Fruit fly (Drosophila melanogaster): ENCODE results near the gene Myo31DF.
A peak's percentile ranks its signal among the peaks of the same experiment; 100 is the strongest.

Gene Myo31DF

dm6 chr2L:10544421-10545120 is 38.0 kb upstream of the Myo31DF start, which contains the start of gene Trim9:
TSS of gene Trim9 (plus strand) at chr2L:10544883.
- no peak for TF ChIP-seq CG11617 (GFP tag; optimal IDR thresholded peaks at IDR 0.05)
- peak; percentile 51 for TF ChIP-seq kay (GFP tag; ENCODE audit: borderline replicate concordance)

- TF ChIP-seq toe (GFP tag; optimal IDR thresholded peaks at IDR 0.05) (no peak), Mnt (GFP tag; optimal IDR thresholded peaks at IDR 0.05) (peak; percentile 39), bab1 (GFP tag; optimal IDR thresholded peaks at IDR 0.05) (no peak), CG7101 (tag; optimal IDR thresholded peaks at IDR 0.05) (peak; percentile 65), kay (GFP tag; ENCODE audit: borderline replicate concordance) (no peak), ovo (GFP tag; optimal IDR thresholded peaks at IDR 0.05) (no peak), CG11617 (GFP tag; optimal IDR thresholded peaks at IDR 0.05) (peak; percentile 28), cic (GFP tag; optimal IDR thresholded peaks at IDR 0.05) (no peak), CG14711 (tag; optimal IDR thresholded peaks at IDR 0.05) (no peak), pad (GFP tag; optimal IDR thresholded peaks at IDR 0.05) (no peak), CG1620 (GFP tag; optimal IDR thresholded peaks at IDR 0.05) (no peak), CG12768 (GFP tag; optimal IDR thresholded peaks at IDR 0.05) (no peak), Clk (GFP tag; optimal IDR thresholded peaks at IDR 0.05) (no peak), tj (GFP tag; optimal IDR thresholded peaks at IDR 0.05) (no peak)
Measured at dm6 chr2L:10543992-10544391, 37.4 kb upstream of the Myo31DF start.

- TF ChIP-seq Clk (GFP tag; optimal IDR thresholded peaks at IDR 0.05) (no peak), pad (GFP tag; optimal IDR thresholded peaks at IDR 0.05) (no peak), CG7045 (GFP tag; optimal IDR thresholded peaks at IDR 0.05) (no peak), cic (GFP tag; optimal IDR thresholded peaks at IDR 0.05) (no peak), Hr96 (GFP tag; optimal IDR thresholded peaks at IDR 0.05) (no peak), CG1620 (GFP tag; optimal IDR thresholded peaks at IDR 0.05) (no peak), bab1 (GFP tag; optimal IDR thresholded peaks at IDR 0.05) (no peak), Crg-1 (GFP tag; optimal IDR thresholded peaks at IDR 0.05) (no peak), CG5204 (GFP tag; optimal IDR thresholded peaks at IDR 0.05) (no peak), toe (GFP tag; optimal IDR thresholded peaks at IDR 0.05) (no peak), CG12768 (GFP tag; optimal IDR thresholded peaks at IDR 0.05) (no peak), CG14711 (tag; optimal IDR thresholded peaks at IDR 0.05) (no peak), CG7101 (tag; optimal IDR thresholded peaks at IDR 0.05) (no peak), tj (GFP tag; optimal IDR thresholded peaks at IDR 0.05) (no peak), ovo (GFP tag; optimal IDR thresholded peaks at IDR 0.05) (no peak), cnc (optimal IDR thresholded peaks at IDR 0.05) (no peak), CG33017 (tag; optimal IDR thresholded peaks at IDR 0.05) (no peak), kay (GFP tag; ENCODE audit: borderline replicate concordance) (no peak), CG11617 (GFP tag; optimal IDR thresholded peaks at IDR 0.05) (no peak)
Measured at dm6 chr2L:10543048-10543752, 36.6 kb upstream of the Myo31DF start.

dm6 chr2L:10539360-10539759 is 32.8 kb upstream of the Myo31DF start:
- no peak for TF ChIP-seq Mnt (GFP tag; optimal IDR thresholded peaks at IDR 0.05)
- no peak for TF ChIP-seq Hr96 (GFP tag; optimal IDR thresholded peaks at IDR 0.05)

- no peak for TF ChIP-seq CG33017 (tag; optimal IDR thresholded peaks at IDR 0.05)
- TF ChIP-seq cnc (optimal IDR thresholded peaks at IDR 0.05), result no peak
- no peak for TF ChIP-seq Mnt (GFP tag; optimal IDR thresholded peaks at IDR 0.05)
Measured at dm6 chr2L:10534022-10534421, 27.4 kb upstream of the Myo31DF start, which contains the start of gene CG18302. TSS of gene CG18302 (plus strand) at chr2L:10534322.

- TF ChIP-seq ovo (GFP tag; optimal IDR thresholded peaks at IDR 0.05) (no peak), Clk (GFP tag; optimal IDR thresholded peaks at IDR 0.05) (no peak), CG33017 (tag; optimal IDR thresholded peaks at IDR 0.05) (no peak), Crg-1 (GFP tag; optimal IDR thresholded peaks at IDR 0.05) (no peak), Mnt (GFP tag; optimal IDR thresholded peaks at IDR 0.05) (no peak), CG11617 (GFP tag; optimal IDR thresholded peaks at IDR 0.05) (no peak), CG12768 (GFP tag; optimal IDR thresholded peaks at IDR 0.05) (no peak), CG1620 (GFP tag; optimal IDR thresholded peaks at IDR 0.05) (no peak), cnc (optimal IDR thresholded peaks at IDR 0.05) (no peak), Hr96 (GFP tag; optimal IDR thresholded peaks at IDR 0.05) (no peak), kay (GFP tag; ENCODE audit: borderline replicate concordance) (no peak), cic (GFP tag; optimal IDR thresholded peaks at IDR 0.05) (no peak), CG7045 (GFP tag; optimal IDR thresholded peaks at IDR 0.05) (no peak)
Measured at dm6 chr2L:10531521-10531920, 24.9 kb upstream of the Myo31DF start, which contains the start of gene CG18301. TSS of gene CG18301 (plus strand) at chr2L:10531821.

- TF ChIP-seq CG7101 (tag; optimal IDR thresholded peaks at IDR 0.05) (no peak), Crg-1 (GFP tag; optimal IDR thresholded peaks at IDR 0.05) (no peak), CG14711 (tag; optimal IDR thresholded peaks at IDR 0.05) (no peak), tj (GFP tag; optimal IDR thresholded peaks at IDR 0.05) (no peak), CG5204 (GFP tag; optimal IDR thresholded peaks at IDR 0.05) (no peak), CG33017 (tag; optimal IDR thresholded peaks at IDR 0.05) (no peak), CG7045 (GFP tag; optimal IDR thresholded peaks at IDR 0.05) (no peak), bab1 (GFP tag; optimal IDR thresholded peaks at IDR 0.05) (no peak), ovo (GFP tag; optimal IDR thresholded peaks at IDR 0.05) (no peak), CG11617 (GFP tag; optimal IDR thresholded peaks at IDR 0.05) (no peak), cnc (optimal IDR thresholded peaks at IDR 0.05) (no peak)
Measured at dm6 chr2L:10530089-10530488, 23.5 kb upstream of the Myo31DF start.
